Fruit fly (Drosophila melanogaster): ENCODE measurements around the gene QC.

QC gene

dm6 chr3L:5851636-5852035, 50.6 kb downstream of the QC start:
- TF ChIP-seq CG31627 (GFP tag; optimal IDR thresholded peaks at IDR 0.05), result peak; percentile 45
- peak; percentile 38 for TF ChIP-seq achi (GFP tag; optimal IDR thresholded peaks at IDR 0.05)
- peak; percentile 6 for TF ChIP-seq Sox15 (GFP tag; optimal IDR thresholded peaks at IDR 0.05)
- TF ChIP-seq CG7368 (GFP tag; optimal IDR thresholded peaks at IDR 0.05), result no peak
- TF ChIP-seq CG10631 (GFP tag; optimal IDR thresholded peaks at IDR 0.05), result peak; percentile 36
- TF ChIP-seq CG10669 (GFP tag; optimal IDR thresholded peaks at IDR 0.05), result peak; percentile 35
- TF ChIP-seq CG32006 (GFP tag; optimal IDR thresholded peaks at IDR 0.05), result no peak
- peak; percentile 11 for TF ChIP-seq CG34406 (GFP tag; optimal IDR thresholded peaks at IDR 0.05)
- peak; percentile 55 for TF ChIP-seq Ets96B (tag; optimal IDR thresholded peaks at IDR 0.05)
- peak in 1 of 2 experiments; percentile 51 for TF ChIP-seq ss (GFP tag; optimal IDR thresholded peaks at IDR 0.05)
- no peak for TF ChIP-seq CG6854 (GFP tag; optimal IDR thresholded peaks at IDR 0.05)
- TF ChIP-seq fd59A (GFP tag; optimal IDR thresholded peaks at IDR 0.05), result peak; percentile 48
- TF ChIP-seq fkh (GFP tag; optimal IDR thresholded peaks at IDR 0.05), result no peak
- no peak for TF ChIP-seq CG8119 (GFP tag; IDR thresholded peaks at IDR 0.05)
- TF ChIP-seq vri (GFP tag; optimal IDR thresholded peaks at IDR 0.05), result peak; percentile 20
- TF ChIP-seq dsx (GFP tag; optimal IDR thresholded peaks at IDR 0.05; ENCODE audit: poor library complexity, severe bottlenecking), result peak; percentile 17
- no peak for TF ChIP-seq CG8319 (GFP tag; optimal IDR thresholded peaks at IDR 0.05)
- TF ChIP-seq CG3032 (tag; optimal IDR thresholded peaks at IDR 0.05), result peak; percentile 66
- peak; percentile 40 for TF ChIP-seq cyc (GFP tag; optimal IDR thresholded peaks at IDR 0.05)
- no peak for TF ChIP-seq CG11294 (GFP tag; IDR thresholded peaks at IDR 0.05)
- TF ChIP-seq Gug (GFP tag; IDR thresholded peaks at IDR 0.05), result no peak
- no peak for TF ChIP-seq Hr38 (GFP tag; optimal IDR thresholded peaks at IDR 0.05)
- TF ChIP-seq Ets21C (GFP tag; optimal IDR thresholded peaks at IDR 0.05), result peak; percentile 3
- peak; percentile 49 for TF ChIP-seq Sox14 (GFP tag; optimal IDR thresholded peaks at IDR 0.05)
- TF ChIP-seq CG1621 (tag; optimal IDR thresholded peaks at IDR 0.05), result no peak
- no peak for TF ChIP-seq CG4318 (GFP tag; optimal IDR thresholded peaks at IDR 0.05)
- TF ChIP-seq CG3919 (GFP tag; optimal IDR thresholded peaks at IDR 0.05), result peak; percentile 10
- TF ChIP-seq Hr4 (GFP tag; optimal IDR thresholded peaks at IDR 0.05), result no peak
- TF ChIP-seq net (GFP tag; optimal IDR thresholded peaks at IDR 0.05), result no peak
- TF ChIP-seq Smox (GFP tag; optimal IDR thresholded peaks at IDR 0.05), result peak; percentile 50
- TF ChIP-seq eg (GFP tag; IDR thresholded peaks at IDR 0.05), result no peak
- peak; percentile 48 for TF ChIP-seq spab (GFP tag; optimal IDR thresholded peaks at IDR 0.05)
- no peak for TF ChIP-seq CG16779 (tag; optimal IDR thresholded peaks at IDR 0.05)
- no peak for TF ChIP-seq Lpt (GFP tag; optimal IDR thresholded peaks at IDR 0.05)
- TF ChIP-seq Eip78C (GFP tag), result peak; percentile 75
- TF ChIP-seq pdm3 (GFP tag; optimal IDR thresholded peaks at IDR 0.05), result peak; percentile 19
- TF ChIP-seq CG6163 (GFP tag; IDR thresholded peaks at IDR 0.05), result no peak
- no peak for TF ChIP-seq Eip93F (GFP tag; optimal IDR thresholded peaks at IDR 0.05)
- peak; percentile 64 for TF ChIP-seq esn (GFP tag; optimal IDR thresholded peaks at IDR 0.05)
- peak; percentile 28 for TF ChIP-seq acj6 (GFP tag; optimal IDR thresholded peaks at IDR 0.05)
- TF ChIP-seq Hr39 (GFP tag; optimal IDR thresholded peaks at IDR 0.05), result peak; percentile 45
- peak; percentile 43 for TF ChIP-seq CG6808 (GFP tag; optimal IDR thresholded peaks at IDR 0.05)
- peak; percentile 22 for TF ChIP-seq Blimp-1 (GFP tag; optimal IDR thresholded peaks at IDR 0.05)
- TF ChIP-seq CG15336 (GFP tag; IDR thresholded peaks at IDR 0.05), result no peak
- TF ChIP-seq Sox102F (GFP tag; optimal IDR thresholded peaks at IDR 0.05), result peak; percentile 51
- TF ChIP-seq CG6792 (GFP tag; optimal IDR thresholded peaks at IDR 0.05), result peak; percentile 57
- no peak for TF ChIP-seq CG9139 (GFP tag; optimal IDR thresholded peaks at IDR 0.05)
- TF ChIP-seq dac (GFP tag; optimal IDR thresholded peaks at IDR 0.05), result no peak
- no peak for TF ChIP-seq CG11762 (GFP tag; optimal IDR thresholded peaks at IDR 0.05; ENCODE audit: insufficient read depth)
- TF ChIP-seq Eip75B (GFP tag; optimal IDR thresholded peaks at IDR 0.05), result no peak
- peak; percentile 49 for TF ChIP-seq lz (GFP tag; optimal IDR thresholded peaks at IDR 0.05)
- no peak for TF ChIP-seq salr (GFP tag; optimal IDR thresholded peaks at IDR 0.05)
- peak; percentile 85 for TF ChIP-seq svp (GFP tag)
